Fruit fly (Drosophila melanogaster) whole organism, larva: Measurements from ENCODE around the gene Ssl1.

Experiments used
- noc ChIP-seq: fragments of 200-800 bp; sonication (Bioruptor generic); optimal IDR thresholded peaks from 3 replicates; lab custom pipeline; 2019; ENCODE audit warnings: missing biosample characterization, mild to moderate bottlenecking, missing genetic modification characterization, moderate library complexity

Gene Ssl1

dm6 chr3L:22887677-22888076 is 8.8 kb downstream of the Ssl1 start:
- TF ChIP-seq noc, result no peak

- TF ChIP-seq noc, result no peak
Measured at dm6 chr3L:22888591-22889258, 9.8 kb downstream of the Ssl1 start.

- no peak for TF ChIP-seq noc
Measured at dm6 chr3L:22890024-22890423, 11.1 kb downstream of the Ssl1 start.

- TF ChIP-seq noc, result no peak
Measured at dm6 chr3L:22891009-22891408, 12.1 kb downstream of the Ssl1 start.

dm6 chr3L:22894689-22895283 is 15.9 kb downstream of the Ssl1 start:
- no peak for TF ChIP-seq noc

dm6 chr3L:22898444-22898843 is 19.6 kb downstream of the Ssl1 start, which contains the start of gene CG11131:
Gene CG11131 (plus strand): TSS chr3L:22898744.
- TF ChIP-seq noc, result no peak

- TF ChIP-seq noc, result no peak
Measured at dm6 chr3L:22901612-22902011, 22.7 kb downstream of the Ssl1 start, which contains the start of gene BoYb. Gene BoYb (plus strand): TSS chr3L:22901912.

dm6 chr3L:22909325-22909904 is 30.5 kb downstream of the Ssl1 start:
- no peak for TF ChIP-seq noc

- no peak for TF ChIP-seq noc
Measured at dm6 chr3L:22909914-22910541, 31.1 kb downstream of the Ssl1 start, which contains the start of gene CG12768. Gene CG12768 (plus strand): TSS chr3L:22910491.
